Fruit fly (Drosophila melanogaster): ENCODE measurements around the gene lsn.

lsn gene

DNA sequence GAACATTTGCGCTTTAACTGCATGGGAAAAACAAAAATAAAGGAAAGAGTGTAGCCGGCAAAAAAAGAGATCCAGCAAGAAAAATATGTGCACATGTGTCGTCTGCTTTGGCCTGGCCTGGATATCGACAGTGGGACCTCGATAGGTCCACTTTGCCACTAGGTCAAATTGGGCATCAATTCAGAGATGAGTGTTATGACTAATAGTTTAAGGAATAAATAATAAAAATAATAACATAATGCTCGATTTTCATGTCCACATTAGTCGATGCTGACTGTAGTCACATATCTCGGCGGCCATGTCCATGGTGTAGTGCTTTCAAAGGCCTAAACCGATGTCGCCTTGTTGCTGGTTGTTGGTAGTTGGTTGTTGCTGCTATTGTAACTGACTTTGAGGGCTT is 32.6 kb downstream of the lsn start:
- TF ChIP-seq Ets98B (GFP tag; IDR thresholded peaks at IDR 0.05) = peak; percentile 97
- peak; percentile 88 for TF ChIP-seq rn (GFP tag; IDR thresholded peaks at IDR 0.05)
- peak; percentile 95 for TF ChIP-seq CG34367 (tag; optimal IDR thresholded peaks at IDR 0.05)
- TF ChIP-seq CG17806 (tag; optimal IDR thresholded peaks at IDR 0.05) = peak; percentile 97
- peak; percentile 88 for TF ChIP-seq CG32121 (GFP tag; IDR thresholded peaks at IDR 0.05)
- peak; percentile 89 for TF ChIP-seq D1 (tag; optimal IDR thresholded peaks at IDR 0.05)
- TF ChIP-seq CG8301 (tag; optimal IDR thresholded peaks at IDR 0.05) = peak; percentile 96
- peak; percentile 95 for TF ChIP-seq CG8159 (tag; optimal IDR thresholded peaks at IDR 0.05)
- TF ChIP-seq CG15710 (tag; optimal IDR thresholded peaks at IDR 0.05) = peak; percentile 96
- TF ChIP-seq CG4496 (GFP tag; IDR thresholded peaks at IDR 0.05) = peak; percentile 98
- TF ChIP-seq Snoo (tag; optimal IDR thresholded peaks at IDR 0.05) = peak; percentile 83
- peak; percentile 94 for TF ChIP-seq CG13204 (GFP tag; optimal IDR thresholded peaks at IDR 0.05)
- TF ChIP-seq CG10348 (GFP tag; IDR thresholded peaks at IDR 0.05) = peak; percentile 73
- peak; percentile 97 for TF ChIP-seq fd96Ca (GFP tag; IDR thresholded peaks at IDR 0.05)
- TF ChIP-seq Pif1A (GFP tag; optimal IDR thresholded peaks at IDR 0.05) = peak; percentile 97
- peak; percentile 96 for TF ChIP-seq CG9948 (tag; optimal IDR thresholded peaks at IDR 0.05)
- peak; percentile 94 for TF ChIP-seq gl (tag; optimal IDR thresholded peaks at IDR 0.05)
- TF ChIP-seq EcR (GFP tag; optimal IDR thresholded peaks at IDR 0.05) = peak; percentile 47
- peak; percentile 96 for TF ChIP-seq Pif1B (GFP tag; optimal IDR thresholded peaks at IDR 0.05)
- TF ChIP-seq CG14655 (GFP tag; optimal IDR thresholded peaks at IDR 0.05) = peak; percentile 97
- peak; percentile 96 for TF ChIP-seq CG12605 (GFP tag; IDR thresholded peaks at IDR 0.05)

dm6 chr3R:21898758-21899157 is 33.8 kb downstream of the lsn start:
- TF ChIP-seq EcR (GFP tag; optimal IDR thresholded peaks at IDR 0.05) (peak; percentile 78), D1 (tag; optimal IDR thresholded peaks at IDR 0.05) (no peak)

- TF ChIP-seq CG14655 (GFP tag; optimal IDR thresholded peaks at IDR 0.05) (peak; percentile 89), CG17806 (tag; optimal IDR thresholded peaks at IDR 0.05) (peak; percentile 84), fd96Ca (GFP tag; IDR thresholded peaks at IDR 0.05) (no peak), Pif1A (GFP tag; optimal IDR thresholded peaks at IDR 0.05) (peak; percentile 57), CG4496 (GFP tag; IDR thresholded peaks at IDR 0.05) (peak; percentile 45; the same call in 1 of the 3 replicates), CG12605 (GFP tag; IDR thresholded peaks at IDR 0.05) (peak; percentile 42; the same call in 1 of the 2 replicates), CG8159 (tag; optimal IDR thresholded peaks at IDR 0.05) (peak; percentile 87), CG9948 (tag; optimal IDR thresholded peaks at IDR 0.05) (peak; percentile 76), Snoo (tag; optimal IDR thresholded peaks at IDR 0.05) (peak; percentile 51), Pif1B (GFP tag; optimal IDR thresholded peaks at IDR 0.05) (peak; percentile 58), D1 (tag; optimal IDR thresholded peaks at IDR 0.05) (peak; percentile 51), Ets98B (GFP tag; IDR thresholded peaks at IDR 0.05) (peak; percentile 33; the same call in 1 of the 2 replicates), CG8301 (tag; optimal IDR thresholded peaks at IDR 0.05) (peak; percentile 79), gl (tag; optimal IDR thresholded peaks at IDR 0.05) (peak; percentile 53), CG10348 (GFP tag; IDR thresholded peaks at IDR 0.05) (no peak), CG34367 (tag; optimal IDR thresholded peaks at IDR 0.05) (peak; percentile 24), rn (GFP tag; IDR thresholded peaks at IDR 0.05) (no peak), EcR (GFP tag; optimal IDR thresholded peaks at IDR 0.05) (no peak), CG15710 (tag; optimal IDR thresholded peaks at IDR 0.05) (peak; percentile 72), CG13204 (GFP tag; optimal IDR thresholded peaks at IDR 0.05) (peak; percentile 28), CG32121 (GFP tag; IDR thresholded peaks at IDR 0.05) (no peak)
These were observed 34.2 kb downstream of the lsn start for dm6 chr3R:21899170-21899575.

dm6 chr3R:21904345-21904744 is 39.4 kb downstream of the lsn start:
- TF ChIP-seq CG14655 (GFP tag; optimal IDR thresholded peaks at IDR 0.05) = peak; percentile 5
- TF ChIP-seq CG32121 (GFP tag; IDR thresholded peaks at IDR 0.05) = no peak
- TF ChIP-seq fd96Ca (GFP tag; IDR thresholded peaks at IDR 0.05) = no peak
- no peak for TF ChIP-seq CG10348 (GFP tag; IDR thresholded peaks at IDR 0.05)
- peak; percentile 2 for TF ChIP-seq CG15710 (tag; optimal IDR thresholded peaks at IDR 0.05)
- TF ChIP-seq D1 (tag; optimal IDR thresholded peaks at IDR 0.05) = no peak
- no peak for TF ChIP-seq Pif1B (GFP tag; optimal IDR thresholded peaks at IDR 0.05)
- no peak for TF ChIP-seq CG8301 (tag; optimal IDR thresholded peaks at IDR 0.05)
- no peak for TF ChIP-seq CG4496 (GFP tag; IDR thresholded peaks at IDR 0.05)
- TF ChIP-seq Pif1A (GFP tag; optimal IDR thresholded peaks at IDR 0.05) = no peak
- TF ChIP-seq CG17806 (tag; optimal IDR thresholded peaks at IDR 0.05) = no peak
- peak; percentile 90 for TF ChIP-seq EcR (GFP tag; optimal IDR thresholded peaks at IDR 0.05)
- no peak for TF ChIP-seq rn (GFP tag; IDR thresholded peaks at IDR 0.05)

dm6 chr3R:21905615-21906014 is 40.6 kb downstream of the lsn start:
- TF ChIP-seq CG15710 (tag; optimal IDR thresholded peaks at IDR 0.05) (peak; percentile 89), CG12605 (GFP tag; IDR thresholded peaks at IDR 0.05) (peak; percentile 83), CG4496 (GFP tag; IDR thresholded peaks at IDR 0.05) (peak; percentile 91), CG32121 (GFP tag; IDR thresholded peaks at IDR 0.05) (peak; percentile 83), CG9948 (tag; optimal IDR thresholded peaks at IDR 0.05) (peak; percentile 94), Snoo (tag; optimal IDR thresholded peaks at IDR 0.05) (peak; percentile 81), CG13204 (GFP tag; optimal IDR thresholded peaks at IDR 0.05) (peak; percentile 57), D1 (tag; optimal IDR thresholded peaks at IDR 0.05) (peak; percentile 84), fd96Ca (GFP tag; IDR thresholded peaks at IDR 0.05) (peak; percentile 82; the same call in 2 of the 3 replicates), rn (GFP tag; IDR thresholded peaks at IDR 0.05) (peak; percentile 78), CG14655 (GFP tag; optimal IDR thresholded peaks at IDR 0.05) (peak; percentile 94), Pif1A (GFP tag; optimal IDR thresholded peaks at IDR 0.05) (peak; percentile 87), Pif1B (GFP tag; optimal IDR thresholded peaks at IDR 0.05) (peak; percentile 85), CG34367 (tag; optimal IDR thresholded peaks at IDR 0.05) (peak; percentile 87), EcR (GFP tag; optimal IDR thresholded peaks at IDR 0.05) (peak; percentile 6), CG8301 (tag; optimal IDR thresholded peaks at IDR 0.05) (peak; percentile 94), CG10348 (GFP tag; IDR thresholded peaks at IDR 0.05) (no peak), CG17806 (tag; optimal IDR thresholded peaks at IDR 0.05) (peak; percentile 91), Ets98B (GFP tag; IDR thresholded peaks at IDR 0.05) (peak; percentile 90), CG8159 (tag; optimal IDR thresholded peaks at IDR 0.05) (peak; percentile 88), gl (tag; optimal IDR thresholded peaks at IDR 0.05) (peak; percentile 65)
